Fruit fly (Drosophila melanogaster) whole organism, pupa: ENCODE results near the gene CG14883.

Source experiments
- CG13204 ChIP-seq: fragments of 200-800 bp; sonication (Bioruptor generic); optimal IDR thresholded peaks from 2 replicates; lab custom pipeline; 2018; ENCODE audit warnings: missing biosample characterization, mild to moderate bottlenecking, missing genetic modification characterization, moderate library complexity
- EcR ChIP-seq: fragments of 200-800 bp; sonication (Bioruptor generic); optimal IDR thresholded peaks from 3 replicates; lab custom pipeline; 2019; ENCODE audit warnings: missing biosample characterization, missing genetic modification characterization, mild to moderate bottlenecking, moderate library complexity, missing genetic modification reagents

- TF ChIP-seq EcR (GFP tag; lab: Kevin White, UChicago) = no peak
- TF ChIP-seq CG13204 (GFP tag; lab: Kevin White, UChicago) = no peak
Measured at dm6 chr3R:16497379-16497778, 41.5 kb downstream of the CG14883 start.
